Fruit fly (Drosophila melanogaster): ENCODE results near the gene CG11555.

CG11555 gene

dm6 chr2L:309812-310431 lies 36.3 kb downstream of the CG11555 start (continued):
- TF ChIP-seq gce (GFP tag; IDR thresholded peaks at IDR 0.05), result no peak
- no peak for TF ChIP-seq stc (GFP tag; IDR thresholded peaks at IDR 0.05)
- 0 out of 2 replicates have a peak, but pooled peaks have one; percentile 22 for TF ChIP-seq CG16779 (GFP tag; IDR thresholded peaks at IDR 0.05)
- no peak for TF ChIP-seq CG10979 (tag; optimal IDR thresholded peaks at IDR 0.05)
- no peak for TF ChIP-seq lab (GFP tag; optimal IDR thresholded peaks at IDR 0.05)
- no peak for TF ChIP-seq sc (optimal IDR thresholded peaks at IDR 0.05)
- TF ChIP-seq sc (GFP tag; optimal IDR thresholded peaks at IDR 0.05), result no peak
- no peak for TF ChIP-seq CG6854 (GFP tag; optimal IDR thresholded peaks at IDR 0.05)
- TF ChIP-seq Oli (tag; optimal IDR thresholded peaks at IDR 0.05), result no peak
- no peak for TF ChIP-seq nau (GFP tag; optimal IDR thresholded peaks at IDR 0.05)
- TF ChIP-seq CG18262 (tag; optimal IDR thresholded peaks at IDR 0.05), result no peak
- no peak for TF ChIP-seq mld (GFP tag; IDR thresholded peaks at IDR 0.05; ENCODE audit: partially characterized antibody)
- TF ChIP-seq Hmr (GFP tag; optimal IDR thresholded peaks at IDR 0.05), result peak; percentile 11
- no peak for TF ChIP-seq bigmax (GFP tag; optimal IDR thresholded peaks at IDR 0.05)
- TF ChIP-seq unpg (GFP tag; optimal IDR thresholded peaks at IDR 0.05), result no peak
- no peak for TF ChIP-seq wek (GFP tag; optimal IDR thresholded peaks at IDR 0.05)
- no peak for TF ChIP-seq Dp (GFP tag; optimal IDR thresholded peaks at IDR 0.05)
- no peak for TF ChIP-seq CG1233 (GFP tag; optimal IDR thresholded peaks at IDR 0.05)
- TF ChIP-seq CG1647 (GFP tag; optimal IDR thresholded peaks at IDR 0.05), result no peak
- no peak for TF ChIP-seq CG3838 (GFP tag; optimal IDR thresholded peaks at IDR 0.05)
- no peak for TF ChIP-seq pan (optimal IDR thresholded peaks at IDR 0.05)
- TF ChIP-seq pan (GFP tag; optimal IDR thresholded peaks at IDR 0.05 in 1 of 2, IDR thresholded peaks at IDR 0.05 in 1 of 2), result no peak
- TF ChIP-seq al (GFP tag; IDR thresholded peaks at IDR 0.05), result no peak
- no peak for TF ChIP-seq CG8924 (tag; optimal IDR thresholded peaks at IDR 0.05)
- no peak for TF ChIP-seq CG5953 (GFP tag; IDR thresholded peaks at IDR 0.05)
- TF ChIP-seq CG17361 (GFP tag; IDR thresholded peaks at IDR 0.05), result no peak
- peak; percentile 3 for TF ChIP-seq zfh2 (GFP tag; optimal IDR thresholded peaks at IDR 0.05)
- TF ChIP-seq CG10267 (tag; optimal IDR thresholded peaks at IDR 0.05), result no peak
- peak; percentile 91 for TF ChIP-seq crol (GFP tag; IDR thresholded peaks at IDR 0.05)
- no peak for TF ChIP-seq fd3F (GFP tag; optimal IDR thresholded peaks at IDR 0.05)

DNA sequence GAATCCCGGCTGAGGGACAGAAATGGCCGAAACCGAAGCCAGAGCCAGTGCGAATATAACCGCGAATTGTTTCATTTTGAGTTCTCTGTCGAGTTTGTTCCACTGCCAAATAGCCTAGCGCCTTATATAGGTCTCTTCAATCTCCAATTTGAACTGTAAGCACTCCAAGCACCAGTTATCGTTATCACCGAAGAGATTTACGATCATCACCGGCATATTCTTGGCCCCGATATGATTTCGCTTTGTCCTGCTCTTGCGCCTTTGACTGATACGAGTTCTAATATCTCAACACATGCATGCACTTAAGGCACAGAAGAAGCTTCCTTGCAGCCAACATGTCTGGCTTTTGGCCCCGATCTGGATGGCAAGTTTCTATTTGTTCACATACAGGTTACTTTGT lies 45.5 kb downstream of the CG11555 start, which contains the start of gene CG11912:
TSS of gene CG11912 (minus strand) at position 101 of the 400 bp plus-strand sequence.
- TF ChIP-seq ap (GFP tag; IDR thresholded peaks at IDR 0.05) (no peak), sens (GFP tag) (peak; percentile 30)

- TF ChIP-seq CG6791 (GFP tag; IDR thresholded peaks at IDR 0.05; ENCODE audit: partially characterized antibody) (no peak), slou (GFP tag; optimal IDR thresholded peaks at IDR 0.05) (no peak), CG17612 (GFP tag; IDR thresholded peaks at IDR 0.05) (no peak), Nf-YC (tag; optimal IDR thresholded peaks at IDR 0.05) (peak; percentile 87), CG8388 (GFP tag; optimal IDR thresholded peaks at IDR 0.05) (no peak), gro (GFP tag; optimal IDR thresholded peaks at IDR 0.05) (no peak), CG7963 (GFP tag; IDR thresholded peaks at IDR 0.05; ENCODE audit: partially characterized antibody) (no peak), sisA (GFP tag; IDR thresholded peaks at IDR 0.05) (no peak), Lpt (GFP tag; optimal IDR thresholded peaks at IDR 0.05) (no peak), CG10366 (GFP tag; IDR thresholded peaks at IDR 0.05) (no peak), zfh2 (GFP tag; optimal IDR thresholded peaks at IDR 0.05) (no peak), ac (GFP tag; optimal IDR thresholded peaks at IDR 0.05) (no peak), exex (tag; optimal IDR thresholded peaks at IDR 0.05) (peak; percentile 80), Nf-YB (GFP tag; optimal IDR thresholded peaks at IDR 0.05) (peak; percentile 83), CG10431 (GFP tag; optimal IDR thresholded peaks at IDR 0.05) (no peak), CG7357 (GFP tag; IDR thresholded peaks at IDR 0.05) (no peak), CG11504 (tag; optimal IDR thresholded peaks at IDR 0.05) (peak; percentile 67), jigr1 (GFP tag; IDR thresholded peaks at IDR 0.05) (no peak), Gug (GFP tag; IDR thresholded peaks at IDR 0.05) (no peak)
Observed at dm6 chr2L:319745-320144, 46.1 kb downstream of the CG11555 start.
